Worm (Caenorhabditis elegans) whole organism, midembryonic: Measurements from ENCODE around the gene C06B8.2.

Experiments
- T22C8.4 ChIP-seq: fragments of 200-800 bp; sonication (Bioruptor generic); IDR thresholded peaks from 2 replicates; pipeline ENCODE4 v1.3.6; 2022; ENCODE audit warnings: missing genetic modification characterization, missing compliant biosample characterization
- cog-1 ChIP-seq: sonication (generic microtip); optimal IDR thresholded peaks from 2 replicates; lab custom pipeline; 2016; ENCODE audit warnings: missing genetic modification characterization, missing compliant biosample characterization
- flt-1 ChIP-seq: fragments of 200-800 bp; sonication (Bioruptor generic); IDR thresholded peaks from 2 replicates; pipeline ENCODE4 v1.3.6; 2022; ENCODE audit warnings: missing genetic modification characterization, missing compliant biosample characterization
- klf-2 ChIP-seq: fragments of 200-800 bp; sonication (Bioruptor generic); conservative IDR thresholded peaks from 2 replicates; pipeline ENCODE4 v1.3.6; 2022; ENCODE audit warnings: missing genetic modification reagents, missing genetic modification characterization, missing compliant biosample characterization
- ref-1 ChIP-seq: fragments of 200-800 bp; sonication (Bioruptor generic); conservative IDR thresholded peaks from 2 replicates; pipeline ENCODE4 v1.3.6; 2022; ENCODE audit warnings: missing genetic modification reagents, missing genetic modification characterization, missing compliant biosample characterization
- ztf-29 ChIP-seq: fragments of 200-800 bp; sonication (Bioruptor generic); IDR thresholded peaks from 2 replicates; pipeline ENCODE4 v1.3.6; 2022; ENCODE audit warnings: missing genetic modification reagents, missing genetic modification characterization, missing compliant biosample characterization

- TF ChIP-seq flt-1 (GFP tag; lab: Robert Waterston, UW) (no peak), T22C8.4 (GFP tag; lab: Robert Waterston, UW) (no peak), cog-1 (tag; lab: Kevin White, UChicago) (no peak), ztf-29 (no peak), ref-1 (no peak), klf-2 (no peak)
These were observed 7.5 kb downstream of the C06B8.2 start, which contains the start of gene dpf-1 for ce11 chrV:15471029-15471428.
